Worm (Caenorhabditis elegans) whole organism, early embryonic: ENCODE results near the gene F10E9.10.

Experiments
- ama-1 ChIP-seq: fragments of 150-350 bp; optimal IDR thresholded peaks from 2 replicates; lab custom pipeline; 2014
- ceh-36 ChIP-seq: sonication (generic microtip); optimal IDR thresholded peaks from 2 replicates; lab custom pipeline; 2016; ENCODE audit warnings: missing genetic modification characterization, inconsistent platforms, missing compliant biosample characterization
- ets-7 ChIP-seq: sonication (generic microtip); optimal IDR thresholded peaks from 2 replicates; lab custom pipeline; 2016; ENCODE audit warnings: missing genotype, missing genetic modification characterization, missing compliant biosample characterization
- flt-1 ChIP-seq: fragments of 200-800 bp; sonication (Bioruptor generic); IDR thresholded peaks from 2 replicates; pipeline ENCODE4 v1.3.6; 2022; ENCODE audit warnings: missing genetic modification characterization, missing compliant biosample characterization

- TF ChIP-seq ets-7 (tag; lab: Kevin White, UChicago): no peak
- TF ChIP-seq flt-1 (GFP tag; lab: Robert Waterston, UW): no peak
- TF ChIP-seq ama-1 (lab: Kevin White, UChicago): no peak
- TF ChIP-seq ceh-36 (tag; lab: Kevin White, UChicago): no peak
Observed at ce11 chrIII:8354644-8355461, 34.8 kb upstream of the F10E9.10 start, which contains the start of gene unc-116.
